Worm (Caenorhabditis elegans) whole organism, late embryonic: Measurements from ENCODE around the gene F41F3.3.

Experiments used
- K09A11.1 ChIP-seq: sonication (generic microtip); optimal IDR thresholded peaks from 2 replicates; lab custom pipeline; 2017; ENCODE audit warnings: antibody characterized with exemption, mild to moderate bottlenecking, missing genetic modification characterization, missing compliant biosample characterization; ENCODE audit not compliant: insufficient read depth
- ceh-9 ChIP-seq: sonication (generic microtip); optimal IDR thresholded peaks from 2 replicates; lab custom pipeline; 2016; ENCODE audit warnings: mild to moderate bottlenecking, missing genetic modification characterization, inconsistent platforms, missing compliant biosample characterization
- hlh-30 ChIP-seq: sonication (generic microtip); optimal IDR thresholded peaks from 2 replicates; lab custom pipeline; 2017; ENCODE audit warnings: antibody characterized with exemption, missing genetic modification characterization, missing compliant biosample characterization; ENCODE audit not compliant: insufficient read depth
- pat-9 ChIP-seq: fragments of 200-800 bp; sonication (Bioruptor generic); optimal IDR thresholded peaks from 2 replicates; lab custom pipeline; 2018; ENCODE audit warnings: mild to moderate bottlenecking, missing genetic modification characterization, moderate library complexity, missing compliant biosample characterization
- sdc-2 ChIP-seq: sonication (generic microtip); optimal IDR thresholded peaks from 2 replicates; lab custom pipeline; 2016; ENCODE audit warnings: missing genotype, missing genetic modification characterization, missing compliant biosample characterization
- tbx-7 ChIP-seq: sonication (generic microtip); optimal IDR thresholded peaks from 2 replicates; lab custom pipeline; 2016; ENCODE audit warnings: missing genotype, missing genetic modification characterization, missing compliant biosample characterization
- zip-5 ChIP-seq: sonication (generic microtip); optimal IDR thresholded peaks from 2 replicates; lab custom pipeline; 2016; ENCODE audit warnings: missing genetic modification characterization, missing compliant biosample characterization

- TF ChIP-seq hlh-30 (tag; lab: Kevin White, UChicago) = no peak
- TF ChIP-seq ceh-9 (tag; lab: Kevin White, UChicago) = no peak
- TF ChIP-seq sdc-2 (tag; lab: Kevin White, UChicago) = no peak
- no peak for TF ChIP-seq pat-9 (tag; lab: Kevin White, UChicago)
- no peak for TF ChIP-seq K09A11.1 (tag; lab: Kevin White, UChicago)
- TF ChIP-seq zip-5 (tag; lab: Kevin White, UChicago) = no peak
- TF ChIP-seq tbx-7 (tag; lab: Kevin White, UChicago) = no peak
Measured at ce11 chrV:4653871-4654605, 6.0 kb upstream of the F41F3.3 start, which contains the start of the genes col-139 and F41F3.1.
